Worm (Caenorhabditis elegans) whole organism, L4/young adult: ENCODE data around the gene dpy-3.

Experiments used
- W03F9.2 ChIP-seq: fragments of 150-350 bp; optimal IDR thresholded peaks from 2 replicates; lab custom pipeline; 2014; ENCODE audit warnings: missing biosample characterization, missing genetic modification characterization
- dao-5 ChIP-seq: sonication (generic microtip); optimal IDR thresholded peaks from 2 replicates; lab custom pipeline; 2016; ENCODE audit warnings: missing genotype, missing genetic modification characterization, moderate library complexity, missing compliant biosample characterization
- him-1 ChIP-seq: sonication (generic microtip); optimal IDR thresholded peaks from 2 replicates; lab custom pipeline; 2016; ENCODE audit warnings: missing genotype, missing genetic modification reagents, missing genetic modification characterization, missing compliant biosample characterization

dpy-3 gene

ce11 chrX:2110603-2111327 is 34.7 kb downstream of the dpy-3 start:
- TF ChIP-seq dao-5 (tag; lab: Kevin White, UChicago) (no peak), W03F9.2 (tag; lab: Kevin White, UChicago) (no peak), him-1 (tag; lab: Kevin White, UChicago) (no peak)

- TF ChIP-seq him-1 (tag; lab: Kevin White, UChicago): no peak
- TF ChIP-seq W03F9.2 (tag; lab: Kevin White, UChicago): no peak
- no peak for TF ChIP-seq dao-5 (tag; lab: Kevin White, UChicago)
These were observed 36.8 kb downstream of the dpy-3 start, which contains the start of gene F53B1.2 for ce11 chrX:2108682-2109081. Gene F53B1.2, plus strand, starts transcription at chrX:2108982.

- no peak for TF ChIP-seq him-1 (tag; lab: Kevin White, UChicago)
- TF ChIP-seq W03F9.2 (tag; lab: Kevin White, UChicago): no peak
- TF ChIP-seq dao-5 (tag; lab: Kevin White, UChicago): no peak
These were observed 37.3 kb downstream of the dpy-3 start for ce11 chrX:2108182-2108581.

- TF ChIP-seq him-1 (tag; lab: Kevin White, UChicago) (no peak), dao-5 (tag; lab: Kevin White, UChicago) (no peak), W03F9.2 (tag; lab: Kevin White, UChicago) (no peak)
These were observed 38.0 kb downstream of the dpy-3 start for ce11 chrX:2107414-2107813.

- TF ChIP-seq him-1 (tag; lab: Kevin White, UChicago) (no peak), W03F9.2 (tag; lab: Kevin White, UChicago) (no peak), dao-5 (tag; lab: Kevin White, UChicago) (no peak)
These were observed 40.1 kb downstream of the dpy-3 start, which contains the start of gene F53B1.3 for ce11 chrX:2105310-2105709. Gene F53B1.3, plus strand, starts transcription at chrX:2105610.

- TF ChIP-seq dao-5 (tag; lab: Kevin White, UChicago) (no peak), W03F9.2 (tag; lab: Kevin White, UChicago) (no peak), him-1 (tag; lab: Kevin White, UChicago) (no peak)
These were observed 46.4 kb downstream of the dpy-3 start for ce11 chrX:2099002-2099401.

ce11 chrX:2096804-2097203 is 48.6 kb downstream of the dpy-3 start, which contains the start of gene T21D9.2:
Gene T21D9.2, minus strand, starts transcription at chrX:2096904.
- TF ChIP-seq dao-5 (tag; lab: Kevin White, UChicago): no peak
- no peak for TF ChIP-seq him-1 (tag; lab: Kevin White, UChicago)
- no peak for TF ChIP-seq W03F9.2 (tag; lab: Kevin White, UChicago)
